Fruit fly (Drosophila melanogaster) Kc167 (cell line): ENCODE results near the gene dbe.

Source experiments
- Myc ChIP-seq: fragments of >200 bp; optimal IDR thresholded peaks from 2 replicates; lab custom pipeline; 2017; ENCODE audit warnings: missing external identifiers
- Sin3A ChIP-seq: fragments of >200 bp; optimal IDR thresholded peaks from 2 replicates; lab custom pipeline; 2018; ENCODE audit warnings: missing external identifiers
- insv ChIP-seq: fragments of >200 bp; optimal IDR thresholded peaks from 3 replicates; lab custom pipeline; 2018; ENCODE audit warnings: missing external identifiers

DNA sequence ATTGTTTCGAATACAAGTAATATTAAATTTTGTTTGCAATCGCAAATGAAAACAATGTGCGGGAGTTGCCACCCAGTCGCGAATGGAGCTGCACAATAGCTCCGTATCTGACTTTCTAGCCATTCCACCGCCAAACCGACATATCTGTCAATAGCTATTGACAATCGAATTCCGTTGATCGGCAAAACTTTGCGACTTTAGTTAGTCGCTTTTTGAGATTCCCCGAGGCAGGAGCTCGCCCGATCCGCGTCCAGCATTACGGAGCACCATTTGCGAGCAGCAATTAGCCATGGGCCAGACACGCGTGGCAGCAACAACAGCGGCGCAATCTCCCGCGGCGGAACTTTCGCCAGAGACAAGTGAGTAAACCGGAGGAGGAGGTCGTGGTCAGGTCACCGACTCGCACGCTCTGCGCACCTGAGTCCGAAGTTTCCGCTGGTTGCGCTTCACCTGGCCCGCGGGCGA lies 17.0 kb downstream of the dbe start, which contains the start of the genes CG4291 and kraken:
- TF ChIP-seq Myc (no peak), Sin3A (lab: Kevin White, UChicago) (no peak), insv (peak; percentile 3)
